Fruit fly (Drosophila melanogaster): ENCODE data around the gene Npc2a.

Gene Npc2a

DNA sequence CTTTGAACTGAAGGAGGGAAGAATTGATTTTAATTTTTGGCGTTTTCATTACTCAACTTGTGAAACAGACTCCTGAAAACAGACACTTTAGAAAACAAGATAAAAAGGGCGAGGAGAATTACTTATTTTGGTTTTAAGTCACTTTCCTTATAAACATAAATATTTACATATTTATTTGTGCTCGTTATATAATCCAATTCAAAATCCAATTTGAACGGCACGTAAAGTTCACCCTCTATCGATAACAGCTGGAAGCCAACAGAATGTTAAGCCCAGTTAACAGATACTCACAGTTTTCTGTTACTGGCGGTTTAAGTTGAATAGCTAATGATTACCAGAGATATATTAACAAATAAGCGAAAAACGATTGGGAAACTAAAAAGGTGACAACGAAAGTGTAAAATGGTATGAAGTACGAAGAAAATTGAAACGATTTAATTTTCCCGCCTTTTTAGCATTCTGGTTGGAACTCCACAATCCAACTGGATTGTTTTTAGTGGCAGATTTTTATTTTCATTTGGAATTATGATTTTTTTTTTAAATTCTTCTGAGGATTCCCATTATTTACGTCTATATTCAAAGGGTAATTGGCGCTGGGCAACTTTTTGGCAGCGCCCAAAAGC, 8.8 kb upstream of the Npc2a start:
- TF ChIP-seq ovo (GFP tag; optimal IDR thresholded peaks at IDR 0.05) (no peak), Mnt (GFP tag; optimal IDR thresholded peaks at IDR 0.05) (no peak), Clk (GFP tag; optimal IDR thresholded peaks at IDR 0.05) (no peak), bab1 (GFP tag; optimal IDR thresholded peaks at IDR 0.05) (no peak), Crg-1 (GFP tag; optimal IDR thresholded peaks at IDR 0.05) (no peak)

- TF ChIP-seq ovo (GFP tag; optimal IDR thresholded peaks at IDR 0.05) (no peak), toe (GFP tag; optimal IDR thresholded peaks at IDR 0.05) (peak; percentile 66), CG7045 (GFP tag; optimal IDR thresholded peaks at IDR 0.05) (peak; percentile 29), bab1 (GFP tag; optimal IDR thresholded peaks at IDR 0.05) (peak; percentile 60), CG1620 (GFP tag; optimal IDR thresholded peaks at IDR 0.05) (peak; percentile 70), CG14711 (tag; optimal IDR thresholded peaks at IDR 0.05) (peak; percentile 13), Crg-1 (GFP tag; optimal IDR thresholded peaks at IDR 0.05) (peak; percentile 52), Hr96 (GFP tag; optimal IDR thresholded peaks at IDR 0.05) (no peak), CG5204 (GFP tag; optimal IDR thresholded peaks at IDR 0.05) (no peak), pad (GFP tag; optimal IDR thresholded peaks at IDR 0.05) (peak; percentile 38), Mnt (GFP tag; optimal IDR thresholded peaks at IDR 0.05) (peak; percentile 51), tj (GFP tag; optimal IDR thresholded peaks at IDR 0.05) (no peak), CG12768 (GFP tag; optimal IDR thresholded peaks at IDR 0.05) (peak; percentile 55), cic (GFP tag; optimal IDR thresholded peaks at IDR 0.05) (no peak), Clk (GFP tag; optimal IDR thresholded peaks at IDR 0.05) (no peak), kay (GFP tag; ENCODE audit: borderline replicate concordance) (no peak), cnc (optimal IDR thresholded peaks at IDR 0.05) (no peak), CG33017 (tag; optimal IDR thresholded peaks at IDR 0.05) (no peak), CG7101 (tag; optimal IDR thresholded peaks at IDR 0.05) (no peak), CG11617 (GFP tag; optimal IDR thresholded peaks at IDR 0.05) (peak; percentile 45)
Observed at dm6 chr2L:1980708-1981339, 7.3 kb upstream of the Npc2a start, which contains the start of the genes CG15356 and CG15362. TSS of gene CG15356 (minus strand) at chr2L:1980755. TSS of gene CG15362 (plus strand) at chr2L:1981176.

DNA sequence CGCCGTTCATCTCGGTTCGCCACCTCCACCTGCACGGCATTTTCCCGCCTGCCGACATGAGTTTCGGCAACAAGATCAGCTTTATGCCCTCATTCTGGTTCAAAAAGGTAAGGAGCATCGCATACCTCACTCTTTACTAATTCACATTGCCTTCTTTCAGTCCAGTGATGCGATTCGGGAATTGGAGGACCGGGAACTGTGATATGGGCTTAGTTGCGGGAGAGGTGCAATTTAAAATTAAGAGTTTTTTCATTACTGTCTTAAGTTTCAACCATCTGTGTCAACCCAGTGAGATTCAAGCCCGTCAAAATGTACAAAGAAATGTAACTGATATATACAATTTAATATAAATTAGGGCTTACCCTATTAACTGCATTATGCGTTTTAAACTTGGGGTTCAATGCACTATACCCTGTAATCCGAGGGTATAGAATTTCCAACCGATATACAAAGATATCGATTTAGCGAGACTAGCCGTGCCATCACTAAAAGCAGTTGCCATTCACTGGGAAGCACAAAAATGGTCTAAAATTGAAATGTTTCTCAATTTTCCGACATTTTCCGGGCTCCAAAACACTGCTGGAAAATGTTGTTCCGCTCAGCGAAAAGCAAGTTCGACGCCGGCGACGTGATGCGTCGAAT, 6.2 kb upstream of the Npc2a start, which contains the start of gene CG7289:
Gene CG7289, plus strand, starts transcription at position 492 of the 642 bp plus-strand sequence.
- TF ChIP-seq kay (GFP tag; ENCODE audit: borderline replicate concordance) (no peak), CG14711 (tag; optimal IDR thresholded peaks at IDR 0.05) (peak; percentile 0), CG11617 (GFP tag; optimal IDR thresholded peaks at IDR 0.05) (no peak), Hr96 (GFP tag; optimal IDR thresholded peaks at IDR 0.05) (no peak), Mnt (GFP tag; optimal IDR thresholded peaks at IDR 0.05) (peak; percentile 29), CG7101 (tag; optimal IDR thresholded peaks at IDR 0.05) (peak; percentile 18), cnc (optimal IDR thresholded peaks at IDR 0.05) (no peak), CG12768 (GFP tag; optimal IDR thresholded peaks at IDR 0.05) (peak; percentile 13), toe (GFP tag; optimal IDR thresholded peaks at IDR 0.05) (peak; percentile 58)

- peak; percentile 59 for TF ChIP-seq CG7045 (GFP tag; optimal IDR thresholded peaks at IDR 0.05)
- TF ChIP-seq cic (GFP tag; optimal IDR thresholded peaks at IDR 0.05) = peak; percentile 71
- TF ChIP-seq CG7101 (tag; optimal IDR thresholded peaks at IDR 0.05) = peak; percentile 40
- TF ChIP-seq CG5204 (GFP tag; optimal IDR thresholded peaks at IDR 0.05) = no peak
- peak; percentile 15 for TF ChIP-seq Mnt (GFP tag; optimal IDR thresholded peaks at IDR 0.05)
- TF ChIP-seq toe (GFP tag; optimal IDR thresholded peaks at IDR 0.05) = peak; percentile 41
- TF ChIP-seq Hr96 (GFP tag; optimal IDR thresholded peaks at IDR 0.05) = peak; percentile 59
- TF ChIP-seq Clk (GFP tag; optimal IDR thresholded peaks at IDR 0.05) = peak; percentile 21
- peak; percentile 98 for TF ChIP-seq tj (GFP tag; optimal IDR thresholded peaks at IDR 0.05)
- no peak for TF ChIP-seq cnc (optimal IDR thresholded peaks at IDR 0.05)
- TF ChIP-seq CG14711 (tag; optimal IDR thresholded peaks at IDR 0.05) = peak; percentile 30
- TF ChIP-seq bab1 (GFP tag; optimal IDR thresholded peaks at IDR 0.05) = peak; percentile 7
- peak; percentile 68 for TF ChIP-seq CG11617 (GFP tag; optimal IDR thresholded peaks at IDR 0.05)
- peak; percentile 92 for TF ChIP-seq kay (GFP tag; ENCODE audit: borderline replicate concordance)
- TF ChIP-seq pad (GFP tag; optimal IDR thresholded peaks at IDR 0.05) = no peak
- no peak for TF ChIP-seq CG33017 (tag; optimal IDR thresholded peaks at IDR 0.05)
Observed at dm6 chr2L:1986343-1987280, 1.5 kb upstream of the Npc2a start.

- no peak for TF ChIP-seq Clk (GFP tag; optimal IDR thresholded peaks at IDR 0.05)
- TF ChIP-seq cic (GFP tag; optimal IDR thresholded peaks at IDR 0.05) = peak; percentile 83
- no peak for TF ChIP-seq kay (GFP tag; ENCODE audit: borderline replicate concordance)
- TF ChIP-seq pad (GFP tag; optimal IDR thresholded peaks at IDR 0.05) = no peak
- peak; percentile 35 for TF ChIP-seq CG11617 (GFP tag; optimal IDR thresholded peaks at IDR 0.05)
- TF ChIP-seq CG5204 (GFP tag; optimal IDR thresholded peaks at IDR 0.05) = no peak
- TF ChIP-seq Crg-1 (GFP tag; optimal IDR thresholded peaks at IDR 0.05) = no peak
- TF ChIP-seq Hr96 (GFP tag; optimal IDR thresholded peaks at IDR 0.05) = no peak
- TF ChIP-seq CG33017 (tag; optimal IDR thresholded peaks at IDR 0.05) = peak; percentile 35
- TF ChIP-seq CG12768 (GFP tag; optimal IDR thresholded peaks at IDR 0.05) = peak; percentile 36
- no peak for TF ChIP-seq CG1620 (GFP tag; optimal IDR thresholded peaks at IDR 0.05)
- no peak for TF ChIP-seq cnc (optimal IDR thresholded peaks at IDR 0.05)
- peak; percentile 16 for TF ChIP-seq toe (GFP tag; optimal IDR thresholded peaks at IDR 0.05)
- TF ChIP-seq ovo (GFP tag; optimal IDR thresholded peaks at IDR 0.05) = no peak
- TF ChIP-seq CG14711 (tag; optimal IDR thresholded peaks at IDR 0.05) = no peak
- TF ChIP-seq tj (GFP tag; optimal IDR thresholded peaks at IDR 0.05) = peak; percentile 79
- TF ChIP-seq Mnt (GFP tag; optimal IDR thresholded peaks at IDR 0.05) = peak; percentile 93
- no peak for TF ChIP-seq CG7045 (GFP tag; optimal IDR thresholded peaks at IDR 0.05)
- peak; percentile 13 for TF ChIP-seq bab1 (GFP tag; optimal IDR thresholded peaks at IDR 0.05)
- peak; percentile 50 for TF ChIP-seq CG7101 (tag; optimal IDR thresholded peaks at IDR 0.05)
Observed at dm6 chr2L:1987434-1988191, 477 bp upstream of the Npc2a start, which contains the start of gene Got2. TSS of gene Got2 (minus strand) at chr2L:1987758.
